Worm (Caenorhabditis elegans) whole organism, young adult: Measurements from ENCODE around the gene tpk-1.

Experiments used
- B0019.2 ChIP-seq: fragments of 200-800 bp; sonication (Bioruptor generic); conservative IDR thresholded peaks from 2 replicates; pipeline ENCODE4 v1.3.6; 2022; ENCODE audit warnings: missing genetic modification reagents, missing genetic modification characterization, missing compliant biosample characterization
- cebp-2 ChIP-seq: fragments of 200-800 bp; sonication (Bioruptor generic); IDR thresholded peaks from 2 replicates; pipeline ENCODE4 v1.3.6; 2022; ENCODE audit warnings: missing genetic modification characterization, missing compliant biosample characterization
- hlh-26 ChIP-seq: fragments of 200-800 bp; sonication (Bioruptor generic); conservative IDR thresholded peaks from 2 replicates; pipeline ENCODE4 v1.3.6; 2022; ENCODE audit warnings: missing genetic modification reagents, missing genetic modification characterization, missing compliant biosample characterization
- madf-3 ChIP-seq: fragments of 200-800 bp; sonication (Bioruptor generic); IDR thresholded peaks from 2 replicates; pipeline ENCODE4 v1.3.6; 2022; ENCODE audit warnings: missing genetic modification reagents, missing genetic modification characterization, missing compliant biosample characterization
- sdz-38 ChIP-seq: sonication (generic microtip); optimal IDR thresholded peaks from 2 replicates; lab custom pipeline; 2016; ENCODE audit warnings: missing genotype, missing genetic modification characterization, missing compliant biosample characterization
- somi-1 ChIP-seq: fragments of 200-800 bp; sonication (Bioruptor generic); optimal IDR thresholded peaks from 2 replicates; lab custom pipeline; 2018; ENCODE audit warnings: mild to moderate bottlenecking, missing genetic modification characterization, missing compliant biosample characterization
- unc-62 ChIP-seq: fragments of 150-350 bp; optimal IDR thresholded peaks from 2 replicates; lab custom pipeline; 2014; ENCODE audit warnings: missing biosample characterization, missing genetic modification reagents, missing genetic modification characterization
- ztf-18 ChIP-seq: sonication (generic microtip); optimal IDR thresholded peaks from 2 replicates; lab custom pipeline; 2016; ENCODE audit warnings: missing genotype, mild to moderate bottlenecking, missing genetic modification characterization, missing compliant biosample characterization
- ztf-28 ChIP-seq: fragments of 200-800 bp; sonication (Bioruptor generic); IDR thresholded peaks from 2 replicates; pipeline ENCODE4 v1.3.6; 2022; ENCODE audit warnings: missing genetic modification reagents, missing genetic modification characterization, missing compliant biosample characterization

ce11 chrIII:8925539-8925938 is 13.6 kb downstream of the tpk-1 start:
- TF ChIP-seq ztf-28 (GFP tag; lab: Robert Waterston, UW): no peak
- TF ChIP-seq unc-62 (GFP tag; lab: Kevin White, UChicago): no peak
- no peak for TF ChIP-seq ztf-18 (tag; lab: Kevin White, UChicago)
- TF ChIP-seq B0019.2 (GFP tag; lab: Robert Waterston, UW): no peak
- no peak for TF ChIP-seq somi-1 (GFP tag; lab: Kevin White, UChicago)
- no peak for TF ChIP-seq sdz-38 (tag; lab: Kevin White, UChicago)
- TF ChIP-seq cebp-2 (GFP tag; lab: Robert Waterston, UW): no peak
- TF ChIP-seq madf-3 (GFP tag; lab: Robert Waterston, UW): no peak
- no peak for TF ChIP-seq hlh-26 (GFP tag; lab: Robert Waterston, UW)
